Fruit fly (Drosophila melanogaster) whole organism, embryonic: ENCODE data around the gene CG8173.

Experiments
- BEAF-32 ChIP-seq: fragments of 200-800 bp; sonication (Bioruptor generic); optimal IDR thresholded peaks from 3 replicates; lab custom pipeline; 2017; ENCODE audit warnings: missing biosample characterization, missing genetic modification characterization, mild to moderate bottlenecking, moderate library complexity, missing genetic modification reagents
- BtbVII ChIP-seq: fragments of 200-800 bp; sonication (Bioruptor generic); optimal IDR thresholded peaks from 3 replicates; lab custom pipeline; 2017; ENCODE audit warnings: missing biosample characterization, mild to moderate bottlenecking, missing genetic modification characterization
- CG10543 ChIP-seq: fragments of 200-800 bp; sonication (Bioruptor generic); optimal IDR thresholded peaks from 3 replicates; lab custom pipeline; 2017; ENCODE audit warnings: missing biosample characterization, mild to moderate bottlenecking, missing genetic modification characterization, moderate library complexity
- CG11398 ChIP-seq: fragments of 200-800 bp; sonication (Bioruptor generic); optimal IDR thresholded peaks from 2 replicates; lab custom pipeline; 2016; ENCODE audit warnings: missing biosample characterization, missing genetic modification characterization
- CG12071 ChIP-seq: fragments of 200-800 bp; sonication (Bioruptor generic); optimal IDR thresholded peaks from 3 replicates; lab custom pipeline; 2018; ENCODE audit warnings: missing biosample characterization, mild to moderate bottlenecking, missing genetic modification characterization
- CG12104 ChIP-seq: fragments of 200-800 bp; sonication (Bioruptor generic); optimal IDR thresholded peaks from 3 replicates; lab custom pipeline; 2016; ENCODE audit warnings: missing biosample characterization, missing genetic modification characterization
- CG15073 ChIP-seq: fragments of 200-800 bp; sonication (Bioruptor generic); optimal IDR thresholded peaks from 2 replicates; lab custom pipeline; 2016; ENCODE audit warnings: missing biosample characterization, missing genetic modification characterization
- CG1647 ChIP-seq: fragments of 200-800 bp; sonication (Bioruptor generic); optimal IDR thresholded peaks from 3 replicates; lab custom pipeline; 2016; ENCODE audit warnings: missing biosample characterization, missing genetic modification characterization
- CG17361 ChIP-seq: fragments of 200-800 bp; sonication (Bioruptor generic); IDR thresholded peaks from 3 replicates; pipeline ENCODE4 v1.3.6; 2022; ENCODE audit warnings: missing biosample characterization, missing genetic modification characterization
- CG1792 ChIP-seq: fragments of 200-800 bp; sonication (Bioruptor generic); optimal IDR thresholded peaks from 2 replicates; lab custom pipeline; 2016; ENCODE audit warnings: missing biosample characterization, missing genetic modification characterization
- CG2116 ChIP-seq: fragments of 200-800 bp; sonication (Bioruptor generic); optimal IDR thresholded peaks from 3 replicates; lab custom pipeline; 2018; ENCODE audit warnings: missing biosample characterization, mild to moderate bottlenecking, missing genetic modification characterization
- CG30403 ChIP-seq: fragments of 200-800 bp; sonication (Bioruptor generic); optimal IDR thresholded peaks from 3 replicates; lab custom pipeline; 2016; ENCODE audit warnings: missing biosample characterization, missing genetic modification characterization
- CG6813 ChIP-seq: fragments of 200-800 bp; sonication (Bioruptor generic); optimal IDR thresholded peaks from 2 replicates; lab custom pipeline; 2017; ENCODE audit warnings: missing biosample characterization, missing genetic modification characterization, mild to moderate bottlenecking, moderate library complexity, missing genetic modification reagents
- CG7372 ChIP-seq: fragments of 200-800 bp; sonication (Bioruptor generic); IDR thresholded peaks from 2 replicates; pipeline ENCODE4 v1.3.6; 2022; ENCODE audit warnings: missing biosample characterization, missing genetic modification characterization
- CG7786 ChIP-seq: fragments of 200-800 bp; sonication (Bioruptor generic); optimal IDR thresholded peaks from 2 replicates; lab custom pipeline; 2016; ENCODE audit warnings: missing biosample characterization, missing genetic modification characterization
- CG7839 ChIP-seq: fragments of 200-800 bp; sonication (Bioruptor generic); optimal IDR thresholded peaks from 3 replicates; lab custom pipeline; 2018; ENCODE audit warnings: missing biosample characterization, mild to moderate bottlenecking, missing genetic modification characterization, moderate library complexity
- CG8281 ChIP-seq: fragments of 200-800 bp; sonication (Bioruptor generic); optimal IDR thresholded peaks from 2 replicates; lab custom pipeline; 2018; ENCODE audit warnings: missing biosample characterization, mild to moderate bottlenecking, missing genetic modification characterization, moderate library complexity
- Dref ChIP-seq: fragments of 200-800 bp; sonication (Bioruptor generic); IDR thresholded peaks from 2 replicates; pipeline ENCODE4 v1.3.6; 2022; ENCODE audit warnings: missing biosample characterization, missing genetic modification characterization
- Ets97D ChIP-seq: fragments of 200-800 bp; sonication (Bioruptor generic); optimal IDR thresholded peaks from 3 replicates; lab custom pipeline; 2016; ENCODE audit warnings: missing biosample characterization, missing genetic modification characterization
- H2.0 ChIP-seq: fragments of 200-800 bp; sonication (Bioruptor generic); IDR thresholded peaks from 2 replicates; pipeline ENCODE4 v1.3.6; 2022; ENCODE audit warnings: missing biosample characterization, missing genetic modification characterization
- HLH3B ChIP-seq: fragments of 200-800 bp; sonication (Bioruptor generic); IDR thresholded peaks from 2 replicates; pipeline ENCODE4 v1.3.6; 2022; ENCODE audit warnings: missing biosample characterization, missing genetic modification characterization
- HLH4C ChIP-seq: fragments of 200-800 bp; sonication (Bioruptor generic); IDR thresholded peaks from 3 replicates; pipeline ENCODE4 v1.3.6; 2022; ENCODE audit warnings: missing biosample characterization, missing genetic modification characterization; ENCODE audit not compliant: partially characterized antibody
- HmgD ChIP-seq: fragments of 200-800 bp; sonication (Bioruptor generic); optimal IDR thresholded peaks from 3 replicates; lab custom pipeline; 2016; ENCODE audit warnings: missing biosample characterization, missing genetic modification characterization
- Hmr ChIP-seq: fragments of 200-800 bp; sonication (Bioruptor generic); optimal IDR thresholded peaks from 3 replicates; lab custom pipeline; 2017; ENCODE audit warnings: mild to moderate bottlenecking, missing biosample characterization, missing genetic modification reagents, missing genetic modification characterization
- Mes4 ChIP-seq: fragments of 200-800 bp; sonication (Bioruptor generic); optimal IDR thresholded peaks from 2 replicates; lab custom pipeline; 2016; ENCODE audit warnings: missing biosample characterization, missing genetic modification characterization
- Ptx1 ChIP-seq: fragments of 200-800 bp; sonication (Bioruptor generic); IDR thresholded peaks from 2 replicates; pipeline ENCODE4 v1.3.6; 2022; ENCODE audit warnings: missing biosample characterization, missing genetic modification characterization
- Scr ChIP-seq: fragments of 200-800 bp; sonication (Bioruptor generic); IDR thresholded peaks from 2 replicates; pipeline ENCODE4 v1.3.6; 2022; ENCODE audit warnings: missing biosample characterization, missing genetic modification characterization; ENCODE audit not compliant: partially characterized antibody
- Sox100B ChIP-seq: fragments of 200-800 bp; sonication (Bioruptor generic); optimal IDR thresholded peaks from 3 replicates; lab custom pipeline; 2018; ENCODE audit warnings: missing biosample characterization, mild to moderate bottlenecking, missing genetic modification characterization
- Tbp ChIP-seq: fragments of >200 bp; optimal IDR thresholded peaks from 2 replicates; lab custom pipeline; 2018; ENCODE audit warnings: missing biosample characterization, missing genetic modification characterization
- ap ChIP-seq: fragments of 200-800 bp; sonication (Bioruptor generic); IDR thresholded peaks from 2 replicates; pipeline ENCODE4 v1.3.6; 2022; ENCODE audit warnings: missing biosample characterization, missing genetic modification characterization
- croc ChIP-seq: fragments of 200-800 bp; sonication (Bioruptor generic); conservative IDR thresholded peaks from 3 replicates; pipeline ENCODE4 v1.3.6; 2022; ENCODE audit warnings: missing biosample characterization, missing genetic modification characterization
- dmrt11E ChIP-seq: fragments of 200-800 bp; sonication (Bioruptor generic); optimal IDR thresholded peaks from 3 replicates; lab custom pipeline; 2018; ENCODE audit warnings: missing biosample characterization, mild to moderate bottlenecking, missing genetic modification characterization, moderate library complexity
- eyg ChIP-seq: fragments of 200-800 bp; sonication (Bioruptor generic); optimal IDR thresholded peaks from 3 replicates; lab custom pipeline; 2016; ENCODE audit warnings: missing biosample characterization, missing genetic modification characterization
- fd102C ChIP-seq: fragments of 200-800 bp; sonication (Bioruptor generic); optimal IDR thresholded peaks from 2 replicates; lab custom pipeline; 2018; ENCODE audit warnings: missing biosample characterization, mild to moderate bottlenecking, missing genetic modification characterization, moderate library complexity
- fd96Cb ChIP-seq: fragments of 200-800 bp; sonication (Bioruptor generic); optimal IDR thresholded peaks from 2 replicates; lab custom pipeline; 2018; ENCODE audit warnings: missing biosample characterization, mild to moderate bottlenecking, missing genetic modification characterization, moderate library complexity
- her ChIP-seq: fragments of 200-800 bp; sonication (Bioruptor generic); optimal IDR thresholded peaks from 2 replicates; lab custom pipeline; 2016; ENCODE audit warnings: missing biosample characterization, missing genetic modification characterization
- jing ChIP-seq: fragments of 200-800 bp; sonication (Bioruptor generic); optimal IDR thresholded peaks from 2 replicates; lab custom pipeline; 2018; ENCODE audit warnings: missing biosample characterization, mild to moderate bottlenecking, missing genetic modification characterization
- lilli ChIP-seq: fragments of 200-800 bp; sonication (Bioruptor generic); optimal IDR thresholded peaks from 3 replicates; lab custom pipeline; 2016; ENCODE audit warnings: missing biosample characterization, missing genetic modification characterization
- pfk ChIP-seq: fragments of 200-800 bp; sonication (Bioruptor generic); optimal IDR thresholded peaks from 2 replicates; lab custom pipeline; 2018; ENCODE audit warnings: missing biosample characterization, mild to moderate bottlenecking, missing genetic modification characterization, moderate library complexity
- repo ChIP-seq: fragments of 200-800 bp; sonication (Bioruptor generic); optimal IDR thresholded peaks from 2 replicates; lab custom pipeline; 2016; ENCODE audit warnings: missing biosample characterization, missing genetic modification characterization
- rib ChIP-seq: fragments of 200-800 bp; sonication (Bioruptor generic); IDR thresholded peaks from 2 replicates; pipeline ENCODE4 v1.3.6; 2022; ENCODE audit warnings: missing biosample characterization, missing genetic modification characterization
- salm ChIP-seq: fragments of 200-800 bp; sonication (Bioruptor generic); optimal IDR thresholded peaks from 2 replicates; lab custom pipeline; 2018; ENCODE audit warnings: missing biosample characterization, mild to moderate bottlenecking, missing genetic modification characterization
- schlank ChIP-seq: fragments of 200-800 bp; sonication (Bioruptor generic); optimal IDR thresholded peaks from 2 replicates; lab custom pipeline; 2018; ENCODE audit warnings: missing biosample characterization, mild to moderate bottlenecking, missing genetic modification characterization
- sens-2 ChIP-seq: fragments of 200-800 bp; sonication (Bioruptor generic); IDR thresholded peaks from 2 replicates; pipeline ENCODE4 v1.3.6; 2022; ENCODE audit warnings: missing biosample characterization, missing genetic modification characterization
- sima ChIP-seq: fragments of 200-800 bp; sonication (Bioruptor generic); optimal IDR thresholded peaks from 2 replicates; lab custom pipeline; 2016; ENCODE audit warnings: missing biosample characterization, missing genetic modification characterization
- sqz ChIP-seq: fragments of 200-800 bp; sonication (Bioruptor generic); optimal IDR thresholded peaks from 3 replicates; lab custom pipeline; 2018; ENCODE audit warnings: missing biosample characterization, mild to moderate bottlenecking, missing genetic modification characterization
- tll ChIP-seq, 2 experiments: fragments of 200-800 bp in 1 of 2; fragments of >200 bp in 1 of 2; sonication (Bioruptor generic) in 1 of 2; optimal IDR thresholded peaks; 2 replicates each; lab custom pipeline; 2017 to 2019; ENCODE audit warnings: missing biosample characterization in 2 of 2, missing genetic modification characterization in 2 of 2, mild to moderate bottlenecking in 1 of 2, moderate library complexity in 1 of 2
- ttk ChIP-seq: fragments of 200-800 bp; sonication (Bioruptor generic); IDR thresholded peaks from 2 replicates; pipeline ENCODE4 v2.1.2; 2022; ENCODE audit warnings: missing biosample characterization, missing genetic modification characterization
- unc-4 ChIP-seq: fragments of 200-800 bp; sonication (Bioruptor generic); IDR thresholded peaks from 2 replicates; pipeline ENCODE4 v1.3.6; 2022; ENCODE audit warnings: missing biosample characterization, missing genetic modification characterization; ENCODE audit not compliant: partially characterized antibody
- unpg ChIP-seq: fragments of 200-800 bp; sonication (Bioruptor generic); optimal IDR thresholded peaks from 3 replicates; lab custom pipeline; 2018; ENCODE audit warnings: missing biosample characterization, mild to moderate bottlenecking, missing genetic modification characterization, moderate library complexity
- vnd ChIP-seq: fragments of 200-800 bp; sonication (Bioruptor generic); IDR thresholded peaks from 3 replicates; pipeline ENCODE4 v1.3.6; 2022; ENCODE audit warnings: missing biosample characterization, missing genetic modification characterization; ENCODE audit not compliant: partially characterized antibody

CG8173 gene

DNA sequence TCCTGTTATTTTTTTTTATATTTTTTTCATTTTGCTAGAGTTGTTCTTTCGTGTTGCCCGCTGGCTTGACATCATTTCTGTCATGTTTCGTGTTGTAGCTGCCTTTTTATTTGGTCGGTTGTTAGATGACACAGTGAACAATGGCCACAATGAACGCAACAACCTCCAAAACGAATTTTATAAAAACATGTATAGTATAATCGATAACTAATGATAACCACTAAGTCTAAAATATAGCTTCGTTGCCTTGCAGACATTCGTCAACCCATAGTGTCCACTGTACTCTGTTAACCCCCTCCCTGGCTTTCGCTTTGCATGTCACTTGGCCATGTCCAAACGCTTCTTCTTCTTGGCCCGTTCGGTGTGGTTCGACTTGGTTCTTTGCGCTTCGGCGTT, 4.3 kb upstream of the CG8173 start (continued):
- TF ChIP-seq Hmr (GFP tag; lab: Kevin White, UChicago) (peak; percentile 10), CG7839 (tag; lab: Kevin White, UChicago) (peak; percentile 69), fd102C (GFP tag; lab: Kevin White, UChicago) (no peak), salm (tag; lab: Kevin White, UChicago) (peak; percentile 15), CG30403 (GFP tag; lab: Kevin White, UChicago) (peak; percentile 51), Scr (GFP tag; lab: Robert Waterston, UW) (no peak), Sox100B (peak; percentile 28), jing (GFP tag; lab: Kevin White, UChicago) (peak; percentile 37), HLH4C (no peak), ttk (GFP tag; lab: Robert Waterston, UW) (peak; percentile 82), sens-2 (GFP tag; lab: Robert Waterston, UW) (peak; percentile 68), eyg (GFP tag; lab: Kevin White, UChicago) (no peak), CG7786 (GFP tag; lab: Kevin White, UChicago) (peak; percentile 81), her (GFP tag; lab: Kevin White, UChicago) (peak; percentile 75), Ets97D (GFP tag; lab: Kevin White, UChicago) (peak; percentile 42), CG12071 (GFP tag; lab: Kevin White, UChicago) (peak; percentile 73), CG8281 (tag; lab: Kevin White, UChicago) (no peak), sima (GFP tag; lab: Kevin White, UChicago) (peak; percentile 31), Mes4 (GFP tag; lab: Kevin White, UChicago) (peak; percentile 24), sqz (GFP tag; lab: Kevin White, UChicago) (peak; percentile 6), ap (GFP tag; lab: Robert Waterston, UW) (peak; percentile 64), schlank (tag; lab: Kevin White, UChicago) (no peak), CG1647 (peak; percentile 76), unpg (GFP tag; lab: Kevin White, UChicago) (peak; percentile 71), lilli (GFP tag; lab: Kevin White, UChicago) (peak; percentile 72), unc-4 (GFP tag; lab: Robert Waterston, UW) (no peak), croc (GFP tag; lab: Robert Waterston, UW) (peak; percentile 79), dmrt11E (tag; lab: Kevin White, UChicago) (peak; percentile 45), CG6813 (peak; percentile 42), CG11398 (peak; percentile 54), HmgD (GFP tag; lab: Kevin White, UChicago) (peak; percentile 17), CG7372 (GFP tag; lab: Robert Waterston, UW) (peak; percentile 75), rib (GFP tag; lab: Robert Waterston, UW) (peak; percentile 73), tll (GFP tag; optimal IDR thresholded peaks at IDR 0.05; lab: Kevin White, UChicago) (no peak), BtbVII (no peak), vnd (GFP tag; lab: Robert Waterston, UW) (no peak), HLH3B (GFP tag; lab: Robert Waterston, UW) (peak; percentile 89), fd96Cb (tag; lab: Kevin White, UChicago) (peak; percentile 70), H2.0 (GFP tag; lab: Robert Waterston, UW) (peak; percentile 78), Tbp (GFP tag; lab: Kevin White, UChicago) (no peak), CG10543 (GFP tag; lab: Kevin White, UChicago) (peak; percentile 37), CG2116 (GFP tag; lab: Kevin White, UChicago) (no peak), CG12104 (GFP tag; lab: Kevin White, UChicago) (peak; percentile 36), CG17361 (GFP tag; lab: Robert Waterston, UW) (peak; percentile 65; the same call in 2 of the 3 replicates), Ptx1 (GFP tag; lab: Robert Waterston, UW) (peak; percentile 81), CG1792 (peak; percentile 57), repo (peak; percentile 60), pfk (GFP tag; lab: Kevin White, UChicago) (no peak), CG15073 (GFP tag; lab: Kevin White, UChicago) (no peak), BEAF-32 (no peak), Dref (GFP tag; lab: Robert Waterston, UW) (no peak)
